Fruit fly (Drosophila melanogaster) whole organism, embryonic: ENCODE measurements around the gene CG33966.
"Not testable (repeated sequence)": the region's sequence is repeated elsewhere in the genome, so short reads cannot be mapped to it uniquely, and the experiment has no call there.

ENCODE experiments used
- CG10274 ChIP-seq: fragments of 200-800 bp; sonication (Bioruptor generic); optimal IDR thresholded peaks from 3 replicates; lab custom pipeline; 2017; ENCODE audit warnings: missing biosample characterization, mild to moderate bottlenecking, missing genetic modification characterization
- CG10543 ChIP-seq: fragments of 200-800 bp; sonication (Bioruptor generic); optimal IDR thresholded peaks from 3 replicates; lab custom pipeline; 2017; ENCODE audit warnings: missing biosample characterization, mild to moderate bottlenecking, missing genetic modification characterization, moderate library complexity
- CG11247 ChIP-seq: fragments of 200-800 bp; sonication (Bioruptor generic); IDR thresholded peaks from 2 replicates; pipeline ENCODE4 v1.3.6; 2022; ENCODE audit warnings: missing biosample characterization, missing genetic modification characterization
- CG11560 ChIP-seq: fragments of 200-800 bp; sonication (Bioruptor generic); IDR thresholded peaks from 3 replicates; pipeline ENCODE4 v1.3.6; 2022; ENCODE audit warnings: missing biosample characterization, missing genetic modification characterization
- CG18599 ChIP-seq: fragments of 200-800 bp; sonication (Bioruptor generic); optimal IDR thresholded peaks from 3 replicates; lab custom pipeline; 2017; ENCODE audit warnings: missing biosample characterization, missing genetic modification characterization, mild to moderate bottlenecking, moderate library complexity, missing genetic modification reagents
- CG18619 ChIP-seq: fragments of 200-800 bp; sonication (Bioruptor generic); optimal IDR thresholded peaks from 3 replicates; lab custom pipeline; 2017; ENCODE audit warnings: missing biosample characterization, mild to moderate bottlenecking, missing genetic modification characterization
- CG2120 ChIP-seq: fragments of 200-800 bp; sonication (Bioruptor generic); optimal IDR thresholded peaks from 3 replicates; lab custom pipeline; 2016; ENCODE audit warnings: missing biosample characterization, missing genetic modification characterization
- CG30431 ChIP-seq: fragments of 200-800 bp; sonication (Bioruptor generic); optimal IDR thresholded peaks from 2 replicates; lab custom pipeline; 2017; ENCODE audit warnings: missing biosample characterization, missing genetic modification characterization
- CG3065 ChIP-seq: fragments of 200-800 bp; sonication (Bioruptor generic); optimal IDR thresholded peaks from 2 replicates; lab custom pipeline; 2016; ENCODE audit warnings: missing biosample characterization, missing genetic modification characterization
- CG31365 ChIP-seq: fragments of 200-800 bp; sonication (Bioruptor generic); optimal IDR thresholded peaks from 2 replicates; lab custom pipeline; 2018; ENCODE audit warnings: missing biosample characterization, mild to moderate bottlenecking, missing genetic modification characterization
- CG6654 ChIP-seq: fragments of 200-800 bp; sonication (Bioruptor generic); optimal IDR thresholded peaks from 2 replicates; lab custom pipeline; 2017; ENCODE audit warnings: missing biosample characterization, mild to moderate bottlenecking, missing genetic modification characterization
- CG7786 ChIP-seq: fragments of 200-800 bp; sonication (Bioruptor generic); optimal IDR thresholded peaks from 2 replicates; lab custom pipeline; 2016; ENCODE audit warnings: missing biosample characterization, missing genetic modification characterization
- CG9817 ChIP-seq: fragments of 200-800 bp; sonication (Bioruptor generic); optimal IDR thresholded peaks from 2 replicates; lab custom pipeline; 2018; ENCODE audit warnings: missing biosample characterization, mild to moderate bottlenecking, missing genetic modification characterization, moderate library complexity
- Deaf1 ChIP-seq: fragments of 200-800 bp; optimal IDR thresholded peaks from 3 replicates; lab custom pipeline; 2019; ENCODE audit warnings: missing biosample characterization, mild to moderate bottlenecking, missing genetic modification characterization, moderate library complexity
- Fer2 ChIP-seq: fragments of 200-800 bp; sonication (Bioruptor generic); optimal IDR thresholded peaks from 2 replicates; lab custom pipeline; 2018; ENCODE audit warnings: missing biosample characterization, mild to moderate bottlenecking, missing genetic modification characterization, moderate library complexity
- Max ChIP-seq: fragments of 200-800 bp; sonication (Bioruptor generic); optimal IDR thresholded peaks from 2 replicates; lab custom pipeline; 2016; ENCODE audit warnings: missing biosample characterization, mild to moderate bottlenecking, missing genetic modification characterization
- Pdp1 ChIP-seq, 2 experiments: fragments of 200-800 bp; sonication (Bioruptor generic); optimal IDR thresholded peaks; 3 replicates each; lab custom pipeline; 2016; ENCODE audit warnings: missing biosample characterization in 2 of 2, missing genetic modification characterization in 2 of 2, mild to moderate bottlenecking in 1 of 2, moderate library complexity in 1 of 2
- Sin3A ChIP-seq: fragments of >200 bp; optimal IDR thresholded peaks from 2 replicates; lab custom pipeline; 2018
- Sox102F ChIP-seq: fragments of 200-800 bp; sonication (Bioruptor generic); optimal IDR thresholded peaks from 2 replicates; lab custom pipeline; 2018; ENCODE audit warnings: missing biosample characterization, mild to moderate bottlenecking, missing genetic modification characterization, moderate library complexity
- amos ChIP-seq: fragments of 200-800 bp; sonication (Bioruptor generic); IDR thresholded peaks from 2 replicates; pipeline ENCODE4 v1.3.6; 2022; ENCODE audit warnings: missing biosample characterization, missing genetic modification characterization; ENCODE audit not compliant: partially characterized antibody
- aop ChIP-seq: fragments of 200-800 bp; sonication (Bioruptor generic); IDR thresholded peaks from 2 replicates; pipeline ENCODE4 v1.3.6; 2022; ENCODE audit warnings: missing biosample characterization, missing genetic modification characterization
- dimm ChIP-seq: fragments of 200-800 bp; sonication (Bioruptor generic); IDR thresholded peaks from 2 replicates; pipeline ENCODE4 v1.3.6; 2022; ENCODE audit warnings: missing biosample characterization, missing genetic modification characterization
- disco-r ChIP-seq: fragments of 200-800 bp; sonication (Bioruptor generic); optimal IDR thresholded peaks from 2 replicates; lab custom pipeline; 2016; ENCODE audit warnings: missing biosample characterization, missing genetic modification characterization
- exex ChIP-seq: fragments of 200-800 bp; sonication (Bioruptor generic); optimal IDR thresholded peaks from 4 replicates; lab custom pipeline; 2018; ENCODE audit warnings: missing biosample characterization, mild to moderate bottlenecking, missing genetic modification characterization, moderate library complexity
- gce ChIP-seq: fragments of 200-800 bp; sonication (Bioruptor generic); IDR thresholded peaks from 3 replicates; pipeline ENCODE4 v1.3.6; 2022; ENCODE audit warnings: missing biosample characterization, missing genetic modification characterization
- kah ChIP-seq: fragments of 200-800 bp; sonication (Bioruptor generic); optimal IDR thresholded peaks from 2 replicates; lab custom pipeline; 2018; ENCODE audit warnings: missing biosample characterization, mild to moderate bottlenecking, missing genetic modification characterization
- lilli ChIP-seq: fragments of 200-800 bp; sonication (Bioruptor generic); optimal IDR thresholded peaks from 3 replicates; lab custom pipeline; 2016; ENCODE audit warnings: missing biosample characterization, missing genetic modification characterization
- nerfin-2 ChIP-seq: fragments of 200-800 bp; sonication (Bioruptor generic); IDR thresholded peaks from 2 replicates; pipeline ENCODE4 v1.3.6; 2022; ENCODE audit warnings: missing biosample characterization, missing genetic modification characterization; ENCODE audit not compliant: partially characterized antibody
- ranshi ChIP-seq: fragments of 200-800 bp; sonication (Bioruptor generic); IDR thresholded peaks from 2 replicates; pipeline ENCODE4 v1.3.6; 2022; ENCODE audit warnings: missing biosample characterization, missing genetic modification characterization
- sisA ChIP-seq: fragments of 200-800 bp; sonication (Bioruptor generic); IDR thresholded peaks from 2 replicates; pipeline ENCODE4 v1.3.6; 2022; ENCODE audit warnings: missing biosample characterization, missing genetic modification characterization
- sug ChIP-seq: fragments of 200-800 bp; optimal IDR thresholded peaks from 2 replicates; lab custom pipeline; 2019; ENCODE audit warnings: missing biosample characterization, mild to moderate bottlenecking, missing genetic modification characterization, moderate library complexity
- vfl ChIP-seq: fragments of 200-800 bp; sonication (Bioruptor generic); optimal IDR thresholded peaks from 2 replicates; lab custom pipeline; 2016; ENCODE audit warnings: missing biosample characterization, missing genetic modification characterization

CG33966 gene

dm6 chr3L:1232582-1232981 is 1.3 kb upstream of the CG33966 start, which contains the start of gene CG33965:
CG33965 (plus strand) TSS chr3L:1232882.
- TF ChIP-seq CG2120 (GFP tag; lab: Kevin White, UChicago) (no peak), CG18599 (no peak), exex (peak; percentile 65), CG11560 (tag; lab: Robert Waterston, UW) (no peak), Sox102F (GFP tag; lab: Kevin White, UChicago) (no peak)

DNA sequence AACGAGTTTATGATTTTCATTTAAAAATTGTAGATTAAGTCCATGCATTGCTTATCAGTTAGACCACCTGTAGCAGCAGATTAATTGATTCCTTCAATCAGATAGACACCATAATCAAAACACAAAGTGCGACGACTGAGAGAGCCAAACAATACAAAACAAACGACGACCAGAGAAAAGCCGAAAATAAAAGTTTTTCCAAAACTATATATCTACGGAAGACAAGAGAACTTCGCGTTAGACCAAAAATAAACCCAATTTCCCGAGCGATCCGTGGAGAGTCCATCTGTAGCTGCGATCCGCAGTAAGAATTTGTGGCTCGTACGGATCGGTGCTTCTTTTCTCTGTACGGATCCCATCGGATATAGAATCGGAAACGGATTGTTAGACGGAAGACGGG is 1.5 kb downstream of the CG33966 start, which contains the start of gene galene:
Gene galene, plus strand, starts transcription at position 301 of the 400 bp plus-strand sequence.
- peak; percentile 16; the same call in 1 of the 2 replicates for TF ChIP-seq aop (GFP tag; lab: Robert Waterston, UW)
- peak; percentile 8 for TF ChIP-seq CG10543 (GFP tag; lab: Kevin White, UChicago)
- peak; percentile 65 for TF ChIP-seq sug (tag; lab: Kevin White, UChicago)
- peak; percentile 8 for TF ChIP-seq kah (GFP tag; lab: Kevin White, UChicago)
- no peak for TF ChIP-seq ranshi (GFP tag; lab: Robert Waterston, UW)
- peak; percentile 70 for TF ChIP-seq Deaf1 (tag; lab: Kevin White, UChicago)
- TF ChIP-seq, all 482 proteins: peak for 5

dm6 chr3L:1238219-1238618 is 4.3 kb downstream of the CG33966 start, which contains the start of gene CG9192:
CG9192 (minus strand) TSS chr3L:1238319.
- TF ChIP-seq Deaf1 (tag; lab: Kevin White, UChicago) (peak; percentile 43), Sin3A (lab: Kevin White, UChicago) (no peak), CG7786 (GFP tag; lab: Kevin White, UChicago) (no peak), CG11247 (GFP tag; lab: Robert Waterston, UW) (0 out of 2 replicates have a peak, but pooled peaks have one; percentile 27), CG30431 (GFP tag; lab: Kevin White, UChicago) (no peak), CG10274 (GFP tag; lab: Kevin White, UChicago) (no peak), CG3065 (GFP tag; lab: Kevin White, UChicago) (no peak), Max (GFP tag; lab: Kevin White, UChicago) (no peak), nerfin-2 (GFP tag; lab: Robert Waterston, UW) (no peak), amos (GFP tag; lab: Robert Waterston, UW) (no peak), disco-r (GFP tag; lab: Kevin White, UChicago) (no peak), Fer2 (tag; lab: Kevin White, UChicago) (no peak), CG31365 (tag; lab: Kevin White, UChicago) (no peak), Pdp1 (GFP tag; optimal IDR thresholded peaks at IDR 0.05; lab: Kevin White, UChicago) (peak in 1 of 2 experiments; percentile 84), gce (GFP tag; lab: Robert Waterston, UW) (no peak), CG6654 (GFP tag; lab: Kevin White, UChicago) (no peak), CG9817 (tag; lab: Kevin White, UChicago) (no peak)

dm6 chr3L:1245810-1246209 is 11.9 kb downstream of the CG33966 start, which contains the start of gene Klp61F:
Klp61F (minus strand) TSS chr3L:1245910.
- TF ChIP-seq dimm (GFP tag; lab: Robert Waterston, UW); vfl; CG18619 (GFP tag; lab: Kevin White, UChicago): not testable (repeated sequence)

DNA sequence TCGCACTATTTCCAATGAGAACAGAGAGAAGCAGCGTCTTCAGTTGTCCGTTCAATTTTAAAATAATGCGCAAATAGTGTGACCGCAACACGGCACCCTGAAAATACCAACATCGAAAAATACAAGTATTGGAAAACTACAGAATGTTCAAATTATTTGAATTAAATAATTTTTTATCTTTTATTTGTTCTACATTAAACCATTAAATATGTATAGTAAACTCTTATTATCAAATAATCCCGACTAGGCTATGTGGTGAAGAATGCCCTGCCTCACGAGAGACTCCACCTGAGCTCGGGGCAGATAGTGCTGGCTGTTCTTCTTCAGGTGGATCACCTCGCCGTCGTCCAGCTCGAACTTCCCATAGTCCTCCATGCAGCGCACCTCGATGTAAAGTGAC is 12.9 kb downstream of the CG33966 start, which contains the start of gene CG32318:
Gene CG32318, minus strand, starts transcription at position 101 of the 400 bp plus-strand sequence.
- not testable (repeated sequence) for TF ChIP-seq sisA (GFP tag; lab: Robert Waterston, UW); Max (GFP tag; lab: Kevin White, UChicago); lilli (GFP tag; lab: Kevin White, UChicago)
